Worm (Caenorhabditis elegans) whole organism, L4/young adult: ENCODE data around the gene cdk-11.1.

Experiments
- W03F9.2 ChIP-seq: fragments of 150-350 bp; optimal IDR thresholded peaks from 2 replicates; lab custom pipeline; 2014; ENCODE audit warnings: missing biosample characterization, missing genetic modification characterization
- him-1 ChIP-seq: sonication (generic microtip); optimal IDR thresholded peaks from 2 replicates; lab custom pipeline; 2016; ENCODE audit warnings: missing genotype, missing genetic modification reagents, missing genetic modification characterization, missing compliant biosample characterization

DNA sequence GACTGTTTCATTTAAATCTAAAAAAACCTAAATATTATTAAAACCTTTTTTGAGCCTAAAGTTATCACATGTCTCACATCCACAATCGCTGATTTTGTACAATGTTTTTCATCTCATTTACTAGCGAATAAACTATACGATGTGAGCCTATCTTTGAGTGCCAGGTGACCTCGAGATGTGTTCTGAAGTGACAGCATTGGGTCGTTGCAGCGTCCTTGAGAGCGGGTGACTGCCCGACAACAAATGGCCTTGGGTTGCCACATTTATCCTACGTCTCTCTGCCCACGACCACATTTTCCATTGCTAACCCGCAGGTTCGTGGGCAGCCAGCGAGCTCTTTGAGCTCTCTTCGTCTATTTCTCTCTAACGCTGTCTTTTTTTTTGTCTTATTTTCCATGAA, 32.1 kb upstream of the cdk-11.1 start, which contains the start of gene lir-2:
- TF ChIP-seq W03F9.2 (no peak), him-1 (no peak)
